Fruit fly (Drosophila melanogaster) whole organism, embryonic: ENCODE results near the gene CG16758.
A peak's percentile ranks its signal among the peaks of the same experiment; 100 is the strongest.

ENCODE experiments used
- ATbp ChIP-seq: fragments of 200-800 bp; sonication (Bioruptor generic); optimal IDR thresholded peaks from 2 replicates; lab custom pipeline; 2017; ENCODE audit warnings: missing biosample characterization, mild to moderate bottlenecking, missing genetic modification characterization, missing genetic modification reagents
- Bteb2 ChIP-seq: fragments of 200-800 bp; sonication (Bioruptor generic); optimal IDR thresholded peaks from 2 replicates; lab custom pipeline; 2016; ENCODE audit warnings: missing biosample characterization, missing genetic modification characterization
- CG10431 ChIP-seq: fragments of 200-800 bp; sonication (Bioruptor generic); optimal IDR thresholded peaks from 3 replicates; lab custom pipeline; 2018; ENCODE audit warnings: missing biosample characterization, mild to moderate bottlenecking, missing genetic modification characterization
- CG10543 ChIP-seq: fragments of 200-800 bp; sonication (Bioruptor generic); optimal IDR thresholded peaks from 3 replicates; lab custom pipeline; 2017; ENCODE audit warnings: missing biosample characterization, mild to moderate bottlenecking, missing genetic modification characterization, moderate library complexity
- CG11093 ChIP-seq: fragments of 200-800 bp; sonication (Bioruptor generic); IDR thresholded peaks from 3 replicates; pipeline ENCODE4 v1.3.6; 2022; ENCODE audit warnings: missing biosample characterization, missing genetic modification characterization
- CG11247 ChIP-seq: fragments of 200-800 bp; sonication (Bioruptor generic); IDR thresholded peaks from 2 replicates; pipeline ENCODE4 v1.3.6; 2022; ENCODE audit warnings: missing biosample characterization, missing genetic modification characterization
- CG11695 ChIP-seq: fragments of 200-800 bp; sonication (Bioruptor generic); IDR thresholded peaks from 3 replicates; pipeline ENCODE4 v1.3.6; 2022; ENCODE audit warnings: missing biosample characterization, missing genetic modification characterization
- CG13894 ChIP-seq: fragments of 200-800 bp; sonication (Bioruptor generic); optimal IDR thresholded peaks from 3 replicates; lab custom pipeline; 2018; ENCODE audit warnings: missing biosample characterization, mild to moderate bottlenecking, missing genetic modification characterization, moderate library complexity
- CG14050 ChIP-seq: fragments of 200-800 bp; sonication (Bioruptor generic); IDR thresholded peaks from 3 replicates; pipeline ENCODE4 v1.3.6; 2022; ENCODE audit warnings: missing biosample characterization, missing genetic modification characterization
- CG1832 ChIP-seq: fragments of 200-800 bp; sonication (Bioruptor generic); optimal IDR thresholded peaks from 2 replicates; lab custom pipeline; 2017; ENCODE audit warnings: missing biosample characterization, mild to moderate bottlenecking, missing genetic modification characterization, inconsistent platforms
- CG18619 ChIP-seq: fragments of 200-800 bp; sonication (Bioruptor generic); optimal IDR thresholded peaks from 3 replicates; lab custom pipeline; 2017; ENCODE audit warnings: missing biosample characterization, mild to moderate bottlenecking, missing genetic modification characterization
- CG30020 ChIP-seq: fragments of 200-800 bp; optimal IDR thresholded peaks from 2 replicates; lab custom pipeline; 2019; ENCODE audit warnings: missing biosample characterization, mild to moderate bottlenecking, missing genetic modification characterization, moderate library complexity
- CG30431 ChIP-seq: fragments of 200-800 bp; sonication (Bioruptor generic); optimal IDR thresholded peaks from 2 replicates; lab custom pipeline; 2017; ENCODE audit warnings: missing biosample characterization, missing genetic modification characterization
- CG32532 ChIP-seq: fragments of 200-800 bp; sonication (Bioruptor generic); IDR thresholded peaks from 2 replicates; pipeline ENCODE4 v1.3.6; 2022; ENCODE audit warnings: missing biosample characterization, missing genetic modification characterization
- CG3281 ChIP-seq: fragments of 200-800 bp; sonication (Bioruptor generic); optimal IDR thresholded peaks from 3 replicates; lab custom pipeline; 2017; ENCODE audit warnings: missing biosample characterization, mild to moderate bottlenecking, missing genetic modification characterization
- CG3838 ChIP-seq: fragments of 200-800 bp; sonication (Bioruptor generic); optimal IDR thresholded peaks from 3 replicates; lab custom pipeline; 2016; ENCODE audit warnings: missing biosample characterization, missing genetic modification characterization
- CG4424 ChIP-seq: fragments of 200-800 bp; sonication (Bioruptor generic); optimal IDR thresholded peaks from 3 replicates; lab custom pipeline; 2016; ENCODE audit warnings: missing biosample characterization, missing genetic modification characterization
- CG4707 ChIP-seq: fragments of 200-800 bp; sonication (Bioruptor generic); optimal IDR thresholded peaks from 2 replicates; lab custom pipeline; 2018; ENCODE audit warnings: missing biosample characterization, mild to moderate bottlenecking, missing genetic modification characterization, moderate library complexity
- CG5180 ChIP-seq: fragments of 200-800 bp; sonication (Bioruptor generic); optimal IDR thresholded peaks from 3 replicates; lab custom pipeline; 2017; ENCODE audit warnings: missing biosample characterization, missing genetic modification characterization, mild to moderate bottlenecking, moderate library complexity, missing genetic modification reagents
- CG6765 ChIP-seq: fragments of 200-800 bp; sonication (Bioruptor generic); optimal IDR thresholded peaks from 3 replicates; lab custom pipeline; 2017; ENCODE audit warnings: missing biosample characterization, mild to moderate bottlenecking, missing genetic modification characterization
- CG7372 ChIP-seq: fragments of 200-800 bp; sonication (Bioruptor generic); IDR thresholded peaks from 2 replicates; pipeline ENCODE4 v1.3.6; 2022; ENCODE audit warnings: missing biosample characterization, missing genetic modification characterization
- CG7786 ChIP-seq: fragments of 200-800 bp; sonication (Bioruptor generic); optimal IDR thresholded peaks from 2 replicates; lab custom pipeline; 2016; ENCODE audit warnings: missing biosample characterization, missing genetic modification characterization
- CG8478 ChIP-seq: fragments of >200 bp; optimal IDR thresholded peaks from 2 replicates; lab custom pipeline; 2018
- CG8944 ChIP-seq: fragments of 200-800 bp; sonication (Bioruptor generic); optimal IDR thresholded peaks from 3 replicates; lab custom pipeline; 2016; ENCODE audit warnings: missing biosample characterization, missing genetic modification characterization
- CHES-1-like ChIP-seq: fragments of 200-800 bp; sonication (Bioruptor generic); optimal IDR thresholded peaks from 2 replicates; lab custom pipeline; 2016; ENCODE audit warnings: missing biosample characterization, missing genetic modification characterization
- Camta ChIP-seq: fragments of 200-800 bp; sonication (Bioruptor generic); optimal IDR thresholded peaks from 2 replicates; lab custom pipeline; 2016; ENCODE audit warnings: missing biosample characterization, missing genetic modification characterization
- CrebB ChIP-seq: fragments of 200-800 bp; sonication (Bioruptor generic); optimal IDR thresholded peaks from 3 replicates; lab custom pipeline; 2018; ENCODE audit warnings: missing biosample characterization, mild to moderate bottlenecking, missing genetic modification characterization
- Doc3 ChIP-seq: fragments of 200-800 bp; sonication (Bioruptor generic); IDR thresholded peaks from 3 replicates; pipeline ENCODE4 v1.3.6; 2022; ENCODE audit warnings: missing biosample characterization, missing genetic modification characterization; ENCODE audit not compliant: partially characterized antibody
- Dref ChIP-seq: fragments of 200-800 bp; sonication (Bioruptor generic); IDR thresholded peaks from 2 replicates; pipeline ENCODE4 v1.3.6; 2022; ENCODE audit warnings: missing biosample characterization, missing genetic modification characterization
- Ets65A ChIP-seq: fragments of 200-800 bp; sonication (Bioruptor generic); peaks from one replicate; lab custom pipeline; 2016; ENCODE audit warnings: missing biosample characterization, missing genetic modification characterization
- Gug ChIP-seq: fragments of 200-800 bp; sonication (Bioruptor generic); IDR thresholded peaks from 4 replicates; pipeline ENCODE4 v1.3.6; 2022; ENCODE audit warnings: missing biosample characterization, missing genetic modification characterization
- MESR4 ChIP-seq: fragments of 200-800 bp; sonication (Bioruptor generic); optimal IDR thresholded peaks from 2 replicates; lab custom pipeline; 2018; ENCODE audit warnings: missing biosample characterization, mild to moderate bottlenecking, missing genetic modification characterization, moderate library complexity
- Mrtf ChIP-seq: fragments of 200-800 bp; sonication (Bioruptor generic); IDR thresholded peaks from 3 replicates; pipeline ENCODE4 v1.3.6; 2022; ENCODE audit warnings: missing biosample characterization, missing genetic modification characterization
- Neu2 ChIP-seq: fragments of 200-800 bp; sonication (Bioruptor generic); optimal IDR thresholded peaks from 3 replicates; lab custom pipeline; 2016; ENCODE audit warnings: missing biosample characterization, missing genetic modification characterization, borderline replicate concordance
- Stat92E ChIP-seq, 3 experiments: fragments of >200 bp in 2 of 3; fragments of 200-800 bp in 1 of 3; sonication (Bioruptor generic) in 1 of 3; optimal IDR thresholded peaks; 2 replicates each; lab custom pipeline; 2017 to 2019; ENCODE audit warnings: missing biosample characterization in 3 of 3, missing genetic modification characterization in 3 of 3, mild to moderate bottlenecking in 1 of 3, moderate library complexity in 1 of 3
- ac ChIP-seq: fragments of 200-800 bp; sonication (Bioruptor generic); optimal IDR thresholded peaks from 3 replicates; lab custom pipeline; 2017; ENCODE audit warnings: missing biosample characterization, mild to moderate bottlenecking, missing genetic modification characterization
- amos ChIP-seq: fragments of 200-800 bp; sonication (Bioruptor generic); IDR thresholded peaks from 2 replicates; pipeline ENCODE4 v1.3.6; 2022; ENCODE audit warnings: missing biosample characterization, missing genetic modification characterization; ENCODE audit not compliant: partially characterized antibody
- chinmo ChIP-seq: fragments of 200-800 bp; sonication (Bioruptor generic); IDR thresholded peaks from 4 replicates; pipeline ENCODE4 v1.3.6; 2022; ENCODE audit warnings: missing biosample characterization, missing genetic modification characterization; ENCODE audit not compliant: partially characterized antibody
- dimm ChIP-seq: fragments of 200-800 bp; sonication (Bioruptor generic); IDR thresholded peaks from 2 replicates; pipeline ENCODE4 v1.3.6; 2022; ENCODE audit warnings: missing biosample characterization, missing genetic modification characterization
- en ChIP-seq: fragments of 200-800 bp; sonication (Bioruptor generic); optimal IDR thresholded peaks from 2 replicates; lab custom pipeline; 2016; ENCODE audit warnings: missing biosample characterization, missing genetic modification characterization
- fu2 ChIP-seq: fragments of 200-800 bp; sonication (Bioruptor generic); optimal IDR thresholded peaks from 2 replicates; lab custom pipeline; 2016; ENCODE audit warnings: missing biosample characterization, missing genetic modification characterization
- hth ChIP-seq: fragments of >200 bp; optimal IDR thresholded peaks from 2 replicates; lab custom pipeline; 2017; ENCODE audit warnings: inconsistent platforms
- lola ChIP-seq, 3 experiments: fragments of >200 bp in 2 of 3; fragments of 200-800 bp in 1 of 3; sonication (Bioruptor generic) in 1 of 3; optimal IDR thresholded peaks; 2 replicates each; lab custom pipeline; 2017 to 2019; ENCODE audit warnings: missing biosample characterization in 3 of 3, missing genetic modification characterization in 3 of 3, mild to moderate bottlenecking in 1 of 3, moderate library complexity in 1 of 3
- org-1 ChIP-seq: fragments of 200-800 bp; sonication (Bioruptor generic); optimal IDR thresholded peaks from 2 replicates; lab custom pipeline; 2017; ENCODE audit warnings: missing biosample characterization, missing genetic modification characterization
- pros ChIP-seq: fragments of 200-800 bp; sonication (Bioruptor generic); optimal IDR thresholded peaks from 3 replicates; lab custom pipeline; 2019; ENCODE audit warnings: missing biosample characterization, mild to moderate bottlenecking, missing genetic modification characterization, moderate library complexity
- pum ChIP-seq: fragments of 200-800 bp; sonication (Bioruptor generic); optimal IDR thresholded peaks from 2 replicates; lab custom pipeline; 2016; ENCODE audit warnings: missing biosample characterization, missing genetic modification characterization
- salm ChIP-seq: fragments of 200-800 bp; sonication (Bioruptor generic); optimal IDR thresholded peaks from 2 replicates; lab custom pipeline; 2018; ENCODE audit warnings: missing biosample characterization, mild to moderate bottlenecking, missing genetic modification characterization
- sc ChIP-seq, 3 experiments: fragments of >200 bp in 2 of 3; fragments of 200-800 bp in 1 of 3; sonication (Bioruptor generic) in 1 of 3; optimal IDR thresholded peaks; 2 replicates in 2 of 3; 3 replicates in 1 of 3; lab custom pipeline; 2017; ENCODE audit warnings: mild to moderate bottlenecking in 1 of 3, missing biosample characterization in 1 of 3, missing genetic modification characterization in 1 of 3, missing genetic modification reagents in 1 of 3
- shn ChIP-seq: fragments of 200-800 bp; sonication (Bioruptor generic); optimal IDR thresholded peaks from 3 replicates; lab custom pipeline; 2016; ENCODE audit warnings: missing biosample characterization, missing genetic modification characterization
- sna ChIP-seq: fragments of 200-800 bp; sonication (Bioruptor generic); IDR thresholded peaks from 2 replicates; pipeline ENCODE4 v1.3.6; 2022; ENCODE audit warnings: missing biosample characterization, missing genetic modification characterization; ENCODE audit not compliant: partially characterized antibody

CG16758 gene

DNA sequence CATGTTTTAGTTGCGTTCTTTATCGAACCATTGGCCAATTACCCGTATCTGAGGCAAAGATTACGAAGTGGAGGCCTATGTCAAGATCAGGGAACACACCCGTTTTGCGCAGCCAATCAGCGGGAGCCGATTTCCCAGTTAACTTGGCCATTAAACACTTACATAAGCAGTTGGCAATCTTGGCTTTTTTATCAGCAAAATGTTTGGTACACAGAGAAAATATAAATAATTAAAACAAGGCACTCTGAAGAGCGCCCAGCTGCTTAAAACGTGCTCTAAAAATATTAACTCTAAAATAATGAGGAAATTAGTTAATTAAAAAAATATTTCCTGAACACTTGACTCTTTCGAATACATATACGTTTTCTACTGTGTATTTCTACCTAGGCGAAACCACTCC, 1.6 kb downstream of the CG16758 start:
- no peak for TF ChIP-seq MESR4 (GFP tag; lab: Kevin White, UChicago)
- peak; percentile 2 for TF ChIP-seq ATbp (GFP tag; lab: Kevin White, UChicago)
- TF ChIP-seq ac (GFP tag; lab: Kevin White, UChicago): no peak
- TF ChIP-seq CG7786 (GFP tag; lab: Kevin White, UChicago): peak; percentile 36
- TF ChIP-seq en (GFP tag; lab: Kevin White, UChicago): no peak
- no peak for TF ChIP-seq sna (GFP tag; lab: Robert Waterston, UW)
- no peak for TF ChIP-seq Doc3 (GFP tag; lab: Robert Waterston, UW)
- peak; percentile 29; the same call in 1 of the 3 replicates for TF ChIP-seq Mrtf (GFP tag; lab: Robert Waterston, UW)
- peak; percentile 49 for TF ChIP-seq CHES-1-like (GFP tag; lab: Kevin White, UChicago)
- TF ChIP-seq chinmo (GFP tag; lab: Robert Waterston, UW): no peak
- no peak for TF ChIP-seq Neu2 (GFP tag; lab: Kevin White, UChicago)
- peak; percentile 44 for TF ChIP-seq CG13894 (tag; lab: Kevin White, UChicago)
- no peak for TF ChIP-seq CG3838 (GFP tag; lab: Kevin White, UChicago)
- TF ChIP-seq shn: no peak
- 0 out of 2 replicates have a peak, but pooled peaks have one; percentile 33 for TF ChIP-seq CG7372
- no peak for TF ChIP-seq Stat92E (GFP tag; optimal IDR thresholded peaks at IDR 0.05; lab: Kevin White, UChicago)
- 0 out of 3 replicates have a peak, but pooled peaks have one; percentile 41 for TF ChIP-seq CG11093
- no peak for TF ChIP-seq org-1 (GFP tag; lab: Kevin White, UChicago)
- TF ChIP-seq CG18619 (GFP tag; lab: Kevin White, UChicago): peak; percentile 62
- no peak for TF ChIP-seq pros
- TF ChIP-seq CG30431 (GFP tag; lab: Kevin White, UChicago): no peak
- TF ChIP-seq hth (lab: Kevin White, UChicago): no peak
- TF ChIP-seq lola (GFP tag; optimal IDR thresholded peaks at IDR 0.05; lab: Kevin White, UChicago): no peak
- TF ChIP-seq CG5180 (GFP tag; lab: Kevin White, UChicago): peak; percentile 9
- 0 out of 3 replicates have a peak, but pooled peaks have one; percentile 31 for TF ChIP-seq CG14050 (GFP tag; lab: Robert Waterston, UW)
- TF ChIP-seq CG4707 (GFP tag; lab: Kevin White, UChicago): no peak
- no peak for TF ChIP-seq Dref (GFP tag; lab: Robert Waterston, UW)
- no peak for TF ChIP-seq CG8478 (lab: Kevin White, UChicago)
- peak; percentile 46 for TF ChIP-seq Camta (GFP tag; lab: Kevin White, UChicago)
- TF ChIP-seq CG10431 (GFP tag; lab: Kevin White, UChicago): no peak
- peak; percentile 61; the same call in 1 of the 2 replicates for TF ChIP-seq CG11247 (GFP tag; lab: Robert Waterston, UW)
- TF ChIP-seq pum (GFP tag; lab: Kevin White, UChicago): no peak
- peak; percentile 58 for TF ChIP-seq CG6765
- peak; percentile 73 for TF ChIP-seq CG11695 (GFP tag; lab: Robert Waterston, UW)
- peak; percentile 92 for TF ChIP-seq CG32532
- no peak for TF ChIP-seq CG1832 (GFP tag; lab: Kevin White, UChicago)
- peak; percentile 72; the same call in 2 of the 4 replicates for TF ChIP-seq Gug (GFP tag; lab: Robert Waterston, UW)
- TF ChIP-seq CG30020 (tag; lab: Kevin White, UChicago): no peak
- peak; percentile 30 for TF ChIP-seq CG4424 (GFP tag; lab: Kevin White, UChicago)
- no peak for TF ChIP-seq sc (optimal IDR thresholded peaks at IDR 0.05; lab: Kevin White, UChicago)
- no peak for TF ChIP-seq sc (GFP tag; optimal IDR thresholded peaks at IDR 0.05; lab: Kevin White, UChicago)
- TF ChIP-seq CrebB (tag; lab: Kevin White, UChicago): peak; percentile 9
- TF ChIP-seq dimm (GFP tag; lab: Robert Waterston, UW): 0 out of 2 replicates have a peak, but pooled peaks have one; percentile 10
- peak; percentile 26 for TF ChIP-seq CG8944 (GFP tag; lab: Kevin White, UChicago)
- peak; percentile 34 for TF ChIP-seq CG10543 (GFP tag; lab: Kevin White, UChicago)
- peak; percentile 19 for TF ChIP-seq Ets65A (GFP tag; lab: Kevin White, UChicago)
- peak; percentile 72 for TF ChIP-seq Bteb2 (GFP tag; lab: Kevin White, UChicago)
- peak; percentile 76 for TF ChIP-seq CG3281 (GFP tag; lab: Kevin White, UChicago)
- no peak for TF ChIP-seq salm
- TF ChIP-seq amos (GFP tag; lab: Robert Waterston, UW): no peak
- no peak for TF ChIP-seq fu2 (GFP tag; lab: Kevin White, UChicago)
